Worm (Caenorhabditis elegans) whole organism, L2 larva: ENCODE results near the gene col-69.

Experiments
- ZK546.5 ChIP-seq: sonication (generic microtip); optimal IDR thresholded peaks from 2 replicates; lab custom pipeline; 2017; ENCODE audit warnings: missing biosample characterization, missing genetic modification characterization
- nhr-25 ChIP-seq: fragments of 150-350 bp; sonication (generic microtip); optimal IDR thresholded peaks from 3 replicates; lab custom pipeline; 2014; ENCODE audit warnings: missing biosample characterization, missing genetic modification characterization

- no peak for TF ChIP-seq ZK546.5
- no peak for TF ChIP-seq nhr-25 (tag; lab: Kevin White, UChicago)
These were observed 23.1 kb downstream of the col-69 start, which contains the start of gene trul-1 for ce11 chrII:282483-282882.
